1 fruit fly cellular context compared by ENCODE assay signal in the genomic region with DNA sequence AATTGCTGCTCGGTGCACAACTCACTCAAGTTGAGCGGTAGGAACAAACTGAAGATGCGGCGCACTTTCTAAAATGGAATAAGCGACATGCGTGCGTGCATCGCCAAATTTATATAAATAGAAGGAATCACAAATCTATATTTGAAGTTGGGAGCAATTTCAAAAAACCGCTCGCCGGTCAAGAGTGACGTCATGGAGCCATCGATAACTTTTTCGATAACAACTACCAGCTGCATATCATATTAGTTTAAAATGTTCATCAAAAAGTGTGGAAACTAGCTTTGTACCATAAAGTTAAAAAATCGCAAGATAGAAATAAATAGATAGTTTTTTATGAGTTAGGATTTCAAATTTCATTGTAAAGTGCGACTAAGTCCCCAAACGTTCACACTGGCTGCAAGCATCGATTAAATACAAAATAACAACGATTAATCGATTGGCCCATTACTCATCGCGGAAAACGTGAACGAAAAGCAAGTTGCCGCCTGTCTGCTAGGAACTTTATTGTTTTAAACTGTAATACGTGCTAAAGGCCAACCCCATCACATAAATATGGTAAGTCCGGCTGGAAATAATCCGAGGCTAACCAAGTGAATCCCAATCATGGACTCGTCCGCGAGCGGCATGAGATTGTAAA.
TF ChIP-seq lines count a peak whose summit lies in the region.

A gene (minus strand): TSS at position 51 of the 637 bp plus-strand sequence.
A gene (minus strand): TSS at position 51 of the 637 bp plus-strand sequence.
A gene (plus strand): TSS at position 439 of the 637 bp plus-strand sequence.

TF ChIP-seq in whole organism, embryonic, 481 proteins besides CTCF, POLR2A, EP300 and RAD21 (continued from another document and continues in another):
- TF ChIP-seq CG17829 (tag; optimal IDR thresholded peaks at IDR 0.05; lab: Kevin White, UChicago) (peak; percentile 40), CG4707 (GFP tag; optimal IDR thresholded peaks at IDR 0.05; lab: Kevin White, UChicago) (no peak), Sox100B (GFP tag; optimal IDR thresholded peaks at IDR 0.05; lab: Kevin White, UChicago) (no peak), dan (GFP tag; IDR thresholded peaks at IDR 0.05; lab: Robert Waterston, UW) (no peak), CG10959 (GFP tag; IDR thresholded peaks at IDR 0.05; lab: Robert Waterston, UW) (no peak), CG2712 (tag; optimal IDR thresholded peaks at IDR 0.05; lab: Kevin White, UChicago) (peak; percentile 29), CG7839 (tag; optimal IDR thresholded peaks at IDR 0.05; lab: Kevin White, UChicago) (no peak), CG14710 (tag; optimal IDR thresholded peaks at IDR 0.05; lab: Kevin White, UChicago) (peak; percentile 71), Lim3 (GFP tag; IDR thresholded peaks at IDR 0.05; lab: Robert Waterston, UW) (no peak), eyg (GFP tag; optimal IDR thresholded peaks at IDR 0.05; lab: Kevin White, UChicago) (no peak), jigr1 (GFP tag; IDR thresholded peaks at IDR 0.05; lab: Robert Waterston, UW) (no peak), CG10543 (GFP tag; optimal IDR thresholded peaks at IDR 0.05; lab: Kevin White, UChicago) (no peak), Hsf (GFP tag; optimal IDR thresholded peaks at IDR 0.05; lab: Kevin White, UChicago) (peak; percentile 35), gce (GFP tag; IDR thresholded peaks at IDR 0.05; lab: Robert Waterston, UW) (no peak), gro (GFP tag; optimal IDR thresholded peaks at IDR 0.05; lab: Kevin White, UChicago) (no peak), psq (GFP tag; optimal IDR thresholded peaks at IDR 0.05; lab: Kevin White, UChicago) (no peak), Ravus (GFP tag; IDR thresholded peaks at IDR 0.05; lab: Robert Waterston, UW) (no peak), GATAe (GFP tag; conservative IDR thresholded peaks at IDR 0.05; lab: Robert Waterston, UW) (no peak), al (GFP tag; IDR thresholded peaks at IDR 0.05; lab: Robert Waterston, UW) (no peak), Side (GFP tag; optimal IDR thresholded peaks at IDR 0.05; lab: Kevin White, UChicago) (no peak), zen (tag; optimal IDR thresholded peaks at IDR 0.05; lab: Kevin White, UChicago) (no peak), nom (GFP tag; optimal IDR thresholded peaks at IDR 0.05; lab: Kevin White, UChicago) (peak; percentile 38), nerfin-2 (GFP tag; IDR thresholded peaks at IDR 0.05; lab: Robert Waterston, UW; ENCODE audit: partially characterized antibody) (peak; percentile 94), chn (GFP tag; optimal IDR thresholded peaks at IDR 0.05; lab: Kevin White, UChicago) (no peak), CG10366 (GFP tag; IDR thresholded peaks at IDR 0.05; lab: Robert Waterston, UW) (no peak), az2 (GFP tag; optimal IDR thresholded peaks at IDR 0.05; lab: Kevin White, UChicago) (peak; percentile 3), CG33557 (GFP tag; optimal IDR thresholded peaks at IDR 0.05; lab: Kevin White, UChicago) (no peak), CG3407 (GFP tag; optimal IDR thresholded peaks at IDR 0.05; lab: Kevin White, UChicago) (no peak), CG15514 (GFP tag; optimal IDR thresholded peaks at IDR 0.05; lab: Kevin White, UChicago) (peak; percentile 73), tap (tag; optimal IDR thresholded peaks at IDR 0.05; lab: Kevin White, UChicago) (no peak), z (GFP tag; IDR thresholded peaks at IDR 0.05; lab: Robert Waterston, UW) (peak; percentile 66; the same call in 2 of the 3 replicates), CG7928 (GFP tag; optimal IDR thresholded peaks at IDR 0.05; lab: Kevin White, UChicago) (no peak), tio (GFP tag; optimal IDR thresholded peaks at IDR 0.05; lab: Kevin White, UChicago) (no peak), fd102C (GFP tag; optimal IDR thresholded peaks at IDR 0.05; lab: Kevin White, UChicago) (no peak), CG10321 (GFP tag; IDR thresholded peaks at IDR 0.05; lab: Robert Waterston, UW) (no peak), CG18476 (GFP tag; optimal IDR thresholded peaks at IDR 0.05; lab: Kevin White, UChicago) (peak; percentile 28), CG15011 (GFP tag; optimal IDR thresholded peaks at IDR 0.05; lab: Kevin White, UChicago) (no peak), jing (GFP tag; optimal IDR thresholded peaks at IDR 0.05; lab: Kevin White, UChicago) (no peak), CG43689 (GFP tag; IDR thresholded peaks at IDR 0.05; lab: Robert Waterston, UW) (no peak), ase (GFP tag; IDR thresholded peaks at IDR 0.05; lab: Robert Waterston, UW) (no peak), Gug (GFP tag; IDR thresholded peaks at IDR 0.05; lab: Robert Waterston, UW) (no peak), twi (tag; optimal IDR thresholded peaks at IDR 0.05; lab: Kevin White, UChicago) (peak; percentile 7), CG12071 (GFP tag; optimal IDR thresholded peaks at IDR 0.05; lab: Kevin White, UChicago) (no peak), CG30431 (GFP tag; optimal IDR thresholded peaks at IDR 0.05; lab: Kevin White, UChicago) (no peak), Taf1 (GFP tag; IDR thresholded peaks at IDR 0.05; lab: Robert Waterston, UW) (no peak), CG1792 (GFP tag; optimal IDR thresholded peaks at IDR 0.05; lab: Kevin White, UChicago) (no peak), tll (GFP tag; optimal IDR thresholded peaks at IDR 0.05; lab: Kevin White, UChicago) (no peak), wor (GFP tag; IDR thresholded peaks at IDR 0.05; lab: Robert Waterston, UW) (no peak), D19B (GFP tag; optimal IDR thresholded peaks at IDR 0.05; lab: Kevin White, UChicago) (no peak), CG7963 (GFP tag; IDR thresholded peaks at IDR 0.05; lab: Robert Waterston, UW; ENCODE audit: partially characterized antibody) (peak; percentile 75), Bgb (GFP tag; IDR thresholded peaks at IDR 0.05; lab: Robert Waterston, UW; ENCODE audit: partially characterized antibody) (peak; percentile 92), CG2678 (tag; optimal IDR thresholded peaks at IDR 0.05; lab: Kevin White, UChicago) (no peak), aop (GFP tag; IDR thresholded peaks at IDR 0.05; lab: Robert Waterston, UW) (no peak), Ptx1 (GFP tag; IDR thresholded peaks at IDR 0.05; lab: Robert Waterston, UW) (no peak), CG33213 (GFP tag; optimal IDR thresholded peaks at IDR 0.05; lab: Kevin White, UChicago) (peak; percentile 13), Poxn (GFP tag; IDR thresholded peaks at IDR 0.05; lab: Robert Waterston, UW) (no peak), gcm (GFP tag; optimal IDR thresholded peaks at IDR 0.05; lab: Kevin White, UChicago) (no peak), knrl (GFP tag; IDR thresholded peaks at IDR 0.05; lab: Robert Waterston, UW; ENCODE audit: partially characterized antibody) (peak; percentile 93), Hr51 (GFP tag; optimal IDR thresholded peaks at IDR 0.05; lab: Kevin White, UChicago) (no peak), repo (GFP tag; optimal IDR thresholded peaks at IDR 0.05; lab: Kevin White, UChicago) (peak; percentile 5), Awh (GFP tag; IDR thresholded peaks at IDR 0.05; lab: Robert Waterston, UW) (no peak), CG12236 (GFP tag; optimal IDR thresholded peaks at IDR 0.05; lab: Kevin White, UChicago) (no peak), CG8924 (tag; optimal IDR thresholded peaks at IDR 0.05; lab: Kevin White, UChicago) (no peak), CG6765 (GFP tag; optimal IDR thresholded peaks at IDR 0.05; lab: Kevin White, UChicago) (no peak), CG34422 (GFP tag; IDR thresholded peaks at IDR 0.05; lab: Robert Waterston, UW) (peak; percentile 79; the same call in 2 of the 3 replicates), Opbp (GFP tag; IDR thresholded peaks at IDR 0.05; lab: Robert Waterston, UW; ENCODE audit: partially characterized antibody) (peak; percentile 83), CG4282 (GFP tag; optimal IDR thresholded peaks at IDR 0.05; lab: Kevin White, UChicago) (no peak), CoRest (tag; optimal IDR thresholded peaks at IDR 0.05; lab: Kevin White, UChicago) (peak; percentile 45), hkb (optimal IDR thresholded peaks at IDR 0.05; lab: Kevin White, UChicago) (peak; percentile 37), hkb (GFP tag; IDR thresholded peaks at IDR 0.05; lab: Robert Waterston, UW) (0 out of 2 replicates have a peak, but pooled peaks have one; percentile 8), CG10654 (GFP tag; optimal IDR thresholded peaks at IDR 0.05; lab: Kevin White, UChicago) (no peak), vfl (GFP tag; optimal IDR thresholded peaks at IDR 0.05; lab: Kevin White, UChicago) (peak; percentile 17), CG31388 (GFP tag; optimal IDR thresholded peaks at IDR 0.05; lab: Kevin White, UChicago) (no peak), CG17912 (GFP tag; optimal IDR thresholded peaks at IDR 0.05; lab: Kevin White, UChicago) (no peak), MTF-1 (GFP tag; optimal IDR thresholded peaks at IDR 0.05; lab: Kevin White, UChicago; ENCODE audit: borderline replicate concordance) (no peak), dimm (GFP tag; IDR thresholded peaks at IDR 0.05; lab: Robert Waterston, UW) (no peak), mam (GFP tag; optimal IDR thresholded peaks at IDR 0.05; lab: Kevin White, UChicago) (peak; percentile 17), cad (GFP tag; optimal IDR thresholded peaks at IDR 0.05; lab: Kevin White, UChicago) (no peak), CG2875 (GFP tag; optimal IDR thresholded peaks at IDR 0.05; lab: Kevin White, UChicago) (no peak), Max (GFP tag; optimal IDR thresholded peaks at IDR 0.05; lab: Kevin White, UChicago) (peak; percentile 61), CG14667 (GFP tag; IDR thresholded peaks at IDR 0.05; lab: Robert Waterston, UW) (no peak), CG17802 (tag; optimal IDR thresholded peaks at IDR 0.05; lab: Kevin White, UChicago) (peak; percentile 78), rib (GFP tag; IDR thresholded peaks at IDR 0.05; lab: Robert Waterston, UW) (no peak), CG8281 (tag; optimal IDR thresholded peaks at IDR 0.05; lab: Kevin White, UChicago) (no peak), Mes4 (GFP tag; optimal IDR thresholded peaks at IDR 0.05; lab: Kevin White, UChicago) (no peak), ATbp (GFP tag; optimal IDR thresholded peaks at IDR 0.05; lab: Kevin White, UChicago) (no peak), ci (GFP tag; IDR thresholded peaks at IDR 0.05; lab: Robert Waterston, UW) (no peak), fd64A (GFP tag; optimal IDR thresholded peaks at IDR 0.05; lab: Kevin White, UChicago) (no peak), HLH4C (GFP tag; IDR thresholded peaks at IDR 0.05; lab: Robert Waterston, UW; ENCODE audit: partially characterized antibody) (peak; percentile 96), row (GFP tag; IDR thresholded peaks at IDR 0.05; lab: Robert Waterston, UW) (no peak; the same call in 2 of the 3 replicates), BtbVII (GFP tag; optimal IDR thresholded peaks at IDR 0.05; lab: Kevin White, UChicago) (no peak), Elba2 (GFP tag; optimal IDR thresholded peaks at IDR 0.05; lab: Kevin White, UChicago) (no peak), Myb (GFP tag; optimal IDR thresholded peaks at IDR 0.05; lab: Kevin White, UChicago) (peak; percentile 86), CG16863 (GFP tag; optimal IDR thresholded peaks at IDR 0.05; lab: Kevin White, UChicago) (peak; percentile 28), CG32772 (GFP tag; IDR thresholded peaks at IDR 0.05; lab: Robert Waterston, UW) (no peak), CG12299 (tag; optimal IDR thresholded peaks at IDR 0.05; lab: Kevin White, UChicago) (peak; percentile 33), CG42726 (GFP tag; IDR thresholded peaks at IDR 0.05; lab: Robert Waterston, UW; ENCODE audit: partially characterized antibody) (peak; percentile 50; the same call in 1 of the 2 replicates), sens-2 (GFP tag; IDR thresholded peaks at IDR 0.05; lab: Robert Waterston, UW) (no peak), stc (GFP tag; IDR thresholded peaks at IDR 0.05; lab: Robert Waterston, UW) (no peak), NC2α (GFP tag; optimal IDR thresholded peaks at IDR 0.05; lab: Kevin White, UChicago) (no peak), CG9817 (tag; optimal IDR thresholded peaks at IDR 0.05; lab: Kevin White, UChicago) (no peak), CG12155 (GFP tag; optimal IDR thresholded peaks at IDR 0.05; lab: Kevin White, UChicago) (peak; percentile 26), CG13123 (GFP tag; optimal IDR thresholded peaks at IDR 0.05; lab: Kevin White, UChicago) (no peak), Dfd (GFP tag; optimal IDR thresholded peaks at IDR 0.05; lab: Kevin White, UChicago) (no peak), maf-S (GFP tag; optimal IDR thresholded peaks at IDR 0.05; lab: Kevin White, UChicago) (no peak), esg (GFP tag; conservative IDR thresholded peaks at IDR 0.05; lab: Robert Waterston, UW) (no peak), gsb-n (tag; optimal IDR thresholded peaks at IDR 0.05; lab: Kevin White, UChicago) (no peak), Usf (GFP tag; optimal IDR thresholded peaks at IDR 0.05; lab: Kevin White, UChicago) (no peak), CG30020 (tag; optimal IDR thresholded peaks at IDR 0.05; lab: Kevin White, UChicago) (peak; percentile 46), CG10979 (tag; optimal IDR thresholded peaks at IDR 0.05; lab: Kevin White, UChicago) (peak; percentile 17), wek (GFP tag; optimal IDR thresholded peaks at IDR 0.05; lab: Kevin White, UChicago) (no peak), CG10431 (GFP tag; optimal IDR thresholded peaks at IDR 0.05; lab: Kevin White, UChicago) (no peak), CG2202 (tag; optimal IDR thresholded peaks at IDR 0.05; lab: Kevin White, UChicago) (no peak), Sox102F (GFP tag; optimal IDR thresholded peaks at IDR 0.05; lab: Kevin White, UChicago) (no peak), ken (GFP tag; IDR thresholded peaks at IDR 0.05; lab: Robert Waterston, UW) (no peak), cwo (GFP tag; optimal IDR thresholded peaks at IDR 0.05; lab: Kevin White, UChicago) (no peak), crol (GFP tag; IDR thresholded peaks at IDR 0.05; lab: Robert Waterston, UW) (no peak), CG8478 (optimal IDR thresholded peaks at IDR 0.05; lab: Kevin White, UChicago) (no peak), CG11456 (GFP tag; IDR thresholded peaks at IDR 0.05; lab: Robert Waterston, UW) (no peak), CG11398 (GFP tag; optimal IDR thresholded peaks at IDR 0.05; lab: Kevin White, UChicago) (no peak), bbx (GFP tag; IDR thresholded peaks at IDR 0.05; lab: Robert Waterston, UW; ENCODE audit: partially characterized antibody) (peak; percentile 87), CG34376 (GFP tag; optimal IDR thresholded peaks at IDR 0.05; lab: Kevin White, UChicago) (peak; percentile 29), klu (GFP tag; IDR thresholded peaks at IDR 0.05; lab: Robert Waterston, UW) (no peak), CG11560 (tag; IDR thresholded peaks at IDR 0.05; lab: Robert Waterston, UW) (peak; percentile 84; the same call in 2 of the 3 replicates), CG15601 (tag; optimal IDR thresholded peaks at IDR 0.05; lab: Kevin White, UChicago) (peak; percentile 24), CG6683 (GFP tag; optimal IDR thresholded peaks at IDR 0.05; lab: Kevin White, UChicago) (no peak), gfzf (GFP tag; optimal IDR thresholded peaks at IDR 0.05; lab: Kevin White, UChicago) (peak; percentile 60)
